Worm (Caenorhabditis elegans) whole organism, mixed stage, embryonic: ENCODE results near the gene col-78.

Experiments used
- M03D4.4 ChIP-seq: sonication (generic microtip); optimal IDR thresholded peaks from 2 replicates; lab custom pipeline; 2017; ENCODE audit warnings: mild to moderate bottlenecking, missing genetic modification characterization, missing compliant biosample characterization
- bed-3 ChIP-seq: fragments of 200-800 bp; sonication (Bioruptor generic); optimal IDR thresholded peaks from 3 replicates; lab custom pipeline; 2018; ENCODE audit warnings: mild to moderate bottlenecking, missing genetic modification characterization, moderate library complexity, missing compliant biosample characterization
- ceh-39 ChIP-seq: fragments of 150-350 bp; optimal IDR thresholded peaks from 2 replicates; lab custom pipeline; 2014; ENCODE audit warnings: missing biosample characterization, missing genetic modification characterization
- ceh-43 ChIP-seq: fragments of 200-800 bp; sonication (Bioruptor generic); optimal IDR thresholded peaks from 2 replicates; lab custom pipeline; 2018; ENCODE audit warnings: mild to moderate bottlenecking, missing genetic modification characterization, moderate library complexity, missing compliant biosample characterization
- ceh-83 ChIP-seq: fragments of 200-800 bp; sonication (Bioruptor generic); optimal IDR thresholded peaks from 2 replicates; lab custom pipeline; 2018; ENCODE audit warnings: mild to moderate bottlenecking, missing genetic modification characterization, missing compliant biosample characterization
- ces-1 ChIP-seq: fragments of 150-350 bp; optimal IDR thresholded peaks from 2 replicates; lab custom pipeline; 2014; ENCODE audit warnings: missing biosample characterization, missing genetic modification reagents, missing genetic modification characterization
- cnd-1 ChIP-seq: fragments of 200-800 bp; sonication (Bioruptor generic); optimal IDR thresholded peaks from 2 replicates; lab custom pipeline; 2018; ENCODE audit warnings: mild to moderate bottlenecking, missing genetic modification characterization, missing compliant biosample characterization
- drap-1 ChIP-seq: fragments of 200-800 bp; sonication (Bioruptor generic); optimal IDR thresholded peaks from 3 replicates; lab custom pipeline; 2018; ENCODE audit warnings: mild to moderate bottlenecking, missing genetic modification characterization, missing compliant biosample characterization
- elt-1 ChIP-seq: sonication (generic microtip); optimal IDR thresholded peaks from 2 replicates; lab custom pipeline; 2017; ENCODE audit warnings: missing genetic modification characterization, mild to moderate bottlenecking, missing compliant biosample characterization, antibody characterized with exemption, moderate library complexity, borderline replicate concordance; ENCODE audit not compliant: insufficient read depth
- elt-3 ChIP-seq: fragments of 150-350 bp; optimal IDR thresholded peaks from 2 replicates; lab custom pipeline; 2014; ENCODE audit warnings: missing biosample characterization, missing genetic modification characterization
- flh-1 ChIP-seq: fragments of 200-800 bp; sonication (Bioruptor generic); optimal IDR thresholded peaks from 2 replicates; lab custom pipeline; 2018; ENCODE audit warnings: mild to moderate bottlenecking, missing genetic modification characterization, moderate library complexity, missing compliant biosample characterization
- ham-2 ChIP-seq: fragments of 200-800 bp; sonication (Bioruptor generic); optimal IDR thresholded peaks from 2 replicates; lab custom pipeline; 2018; ENCODE audit warnings: mild to moderate bottlenecking, missing genetic modification characterization, missing compliant biosample characterization
- lin-13 ChIP-seq: fragments of 150-350 bp; optimal IDR thresholded peaks from 2 replicates; lab custom pipeline; 2014; ENCODE audit warnings: missing biosample characterization, missing genetic modification characterization
- lin-32 ChIP-seq: fragments of 200-800 bp; sonication (Bioruptor generic); optimal IDR thresholded peaks from 2 replicates; lab custom pipeline; 2018; ENCODE audit warnings: mild to moderate bottlenecking, missing genetic modification characterization, missing compliant biosample characterization
- lsy-2 ChIP-seq: fragments of 150-350 bp; optimal IDR thresholded peaks from 2 replicates; lab custom pipeline; 2014; ENCODE audit warnings: missing biosample characterization, missing genetic modification characterization
- mab-5 ChIP-seq: fragments of 150-350 bp; optimal IDR thresholded peaks from 2 replicates; lab custom pipeline; 2014; ENCODE audit warnings: missing biosample characterization, missing genetic modification characterization
- mep-1 ChIP-seq: fragments of 150-350 bp; optimal IDR thresholded peaks from 2 replicates; lab custom pipeline; 2017; ENCODE audit warnings: missing biosample characterization, missing genetic modification reagents, missing genetic modification characterization, inconsistent platforms
- mls-2 ChIP-seq: sonication (generic microtip); optimal IDR thresholded peaks from 2 replicates; lab custom pipeline; 2016; ENCODE audit warnings: mild to moderate bottlenecking, missing genetic modification characterization, moderate library complexity, missing compliant biosample characterization
- nhr-12 ChIP-seq: fragments of 150-350 bp; optimal IDR thresholded peaks from 2 replicates; lab custom pipeline; 2014; ENCODE audit warnings: missing biosample characterization, missing genetic modification characterization
- nhr-2 ChIP-seq: fragments of 150-350 bp; optimal IDR thresholded peaks from 2 replicates; lab custom pipeline; 2014; ENCODE audit warnings: missing biosample characterization, missing genetic modification characterization
- nhr-237 ChIP-seq: fragments of 150-350 bp; optimal IDR thresholded peaks from 2 replicates; lab custom pipeline; 2014; ENCODE audit warnings: missing biosample characterization, missing genetic modification characterization
- nhr-28 ChIP-seq: fragments of 150-350 bp; optimal IDR thresholded peaks from 2 replicates; lab custom pipeline; 2014; ENCODE audit warnings: missing biosample characterization, missing genetic modification characterization
- nhr-76 ChIP-seq: sonication (generic microtip); optimal IDR thresholded peaks from 2 replicates; lab custom pipeline; 2017; ENCODE audit warnings: missing biosample characterization, missing genetic modification characterization
- pha-4 ChIP-seq: fragments of 150-350 bp; optimal IDR thresholded peaks from 2 replicates; lab custom pipeline; 2018; ENCODE audit warnings: missing biosample characterization, missing genetic modification reagents, missing genetic modification characterization
- sem-2 ChIP-seq: fragments of 200-800 bp; sonication (Bioruptor generic); optimal IDR thresholded peaks from 2 replicates; lab custom pipeline; 2018; ENCODE audit warnings: mild to moderate bottlenecking, missing genetic modification characterization, missing compliant biosample characterization
- snpc-4 ChIP-seq: fragments of 150-350 bp; optimal IDR thresholded peaks from 2 replicates; lab custom pipeline; 2014; ENCODE audit warnings: missing biosample characterization, missing genetic modification characterization
- sptf-1 ChIP-seq: sonication (generic microtip); optimal IDR thresholded peaks from 2 replicates; lab custom pipeline; 2017; ENCODE audit warnings: mild to moderate bottlenecking, missing genetic modification characterization, moderate library complexity, missing compliant biosample characterization
- tbx-8 ChIP-seq: fragments of 200-800 bp; sonication (Bioruptor generic); optimal IDR thresholded peaks from 2 replicates; lab custom pipeline; 2018; ENCODE audit warnings: mild to moderate bottlenecking, missing genetic modification characterization, moderate library complexity, missing compliant biosample characterization
- unc-120 ChIP-seq: sonication (generic microtip); optimal IDR thresholded peaks from 2 replicates; lab custom pipeline; 2017; ENCODE audit warnings: missing genetic modification characterization, missing compliant biosample characterization; ENCODE audit not compliant: poor library complexity, severe bottlenecking
- unc-39 ChIP-seq: fragments of 150-350 bp; optimal IDR thresholded peaks from 2 replicates; lab custom pipeline; 2014; ENCODE audit warnings: missing biosample characterization, missing genetic modification characterization
- unc-62 ChIP-seq: fragments of 150-350 bp; optimal IDR thresholded peaks from 2 replicates; lab custom pipeline; 2014; ENCODE audit warnings: missing biosample characterization, missing genetic modification reagents, missing genetic modification characterization

The col-78 gene

DNA sequence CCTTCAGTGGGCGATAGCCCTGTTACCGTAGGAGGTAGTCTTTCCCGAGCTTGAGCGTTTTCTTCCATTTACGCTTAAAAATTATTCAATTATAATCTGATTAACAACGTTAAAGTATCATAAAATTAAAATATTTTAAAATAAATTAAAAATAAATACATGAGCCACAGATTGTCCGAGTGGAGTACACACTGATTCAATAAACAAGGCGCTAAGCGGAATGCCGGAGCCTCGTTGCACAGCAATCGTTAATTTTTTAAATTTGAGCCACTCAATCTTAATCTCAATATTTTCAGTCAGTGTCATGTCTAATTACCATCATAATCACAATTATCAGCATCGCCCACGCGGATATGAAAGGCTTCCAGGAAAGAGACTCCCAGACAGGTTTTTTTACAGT, 24.7 kb downstream of the col-78 start, which contains the start of the genes sec-5 and pir-1:
Gene sec-5, minus strand, starts transcription at position 73 of the 400 bp plus-strand sequence.
Gene pir-1, plus strand, starts transcription at position 221 of the 400 bp plus-strand sequence.
- TF ChIP-seq ces-1 (GFP tag; lab: Kevin White, UChicago) (peak; percentile 82), elt-3 (tag; lab: Kevin White, UChicago) (no peak), ceh-83 (GFP tag; lab: Kevin White, UChicago) (no peak), lin-13 (tag; lab: Kevin White, UChicago) (peak; percentile 25), sem-2 (GFP tag; lab: Kevin White, UChicago) (no peak), lsy-2 (tag; lab: Kevin White, UChicago) (peak; percentile 10), mep-1 (tag; lab: Kevin White, UChicago) (peak; percentile 42), ceh-43 (GFP tag; lab: Kevin White, UChicago) (peak; percentile 38)

ce11 chrII:9178811-9179210, 26.5 kb downstream of the col-78 start:
- TF ChIP-seq nhr-28 (no peak), mab-5 (no peak)

DNA sequence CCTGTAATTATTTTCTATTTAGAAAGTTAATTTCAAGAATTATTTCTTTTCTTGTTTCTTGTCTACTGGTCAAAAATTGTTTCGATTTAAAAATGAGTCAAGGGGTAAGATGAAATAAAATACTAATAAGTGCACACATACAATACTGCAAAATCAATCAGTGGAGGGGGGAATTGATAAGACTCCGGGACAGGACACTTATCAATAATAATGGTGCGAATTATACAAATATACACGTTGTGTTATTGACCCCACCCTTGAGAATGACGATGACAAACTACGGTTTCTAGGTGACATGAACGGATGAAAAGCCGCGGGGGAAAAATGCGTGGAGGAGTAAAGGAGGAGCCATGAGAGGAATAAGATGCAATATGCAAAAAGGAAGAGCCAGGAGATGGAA, 28.8 kb downstream of the col-78 start:
- TF ChIP-seq ceh-43 (GFP tag; lab: Kevin White, UChicago) (no peak), ceh-39 (tag; lab: Kevin White, UChicago) (no peak), mls-2 (tag; lab: Kevin White, UChicago) (no peak), ham-2 (no peak), nhr-28 (no peak), nhr-12 (tag; lab: Kevin White, UChicago) (no peak), nhr-2 (tag; lab: Kevin White, UChicago) (no peak), elt-3 (tag; lab: Kevin White, UChicago) (no peak), lsy-2 (tag; lab: Kevin White, UChicago) (no peak), bed-3 (GFP tag; lab: Kevin White, UChicago) (no peak), cnd-1 (no peak), mab-5 (no peak), nhr-76 (tag; lab: Kevin White, UChicago) (no peak), ceh-83 (GFP tag; lab: Kevin White, UChicago) (no peak), nhr-237 (tag; lab: Kevin White, UChicago) (no peak), sptf-1 (tag; lab: Kevin White, UChicago) (no peak), M03D4.4 (tag; lab: Kevin White, UChicago) (no peak), snpc-4 (no peak), mep-1 (tag; lab: Kevin White, UChicago) (no peak)

- TF ChIP-seq unc-39 (tag; lab: Kevin White, UChicago) (no peak), mep-1 (tag; lab: Kevin White, UChicago) (no peak), pha-4 (tag; lab: Kevin White, UChicago) (peak; percentile 53), sptf-1 (tag; lab: Kevin White, UChicago) (no peak), cnd-1 (no peak), drap-1 (GFP tag; lab: Kevin White, UChicago) (no peak)
Measured at ce11 chrII:9185915-9186314, 33.6 kb downstream of the col-78 start.

ce11 chrII:9188380-9188779, 36.0 kb downstream of the col-78 start, which contains the start of gene sym-2:
TSS of gene sym-2 (minus strand) at chrII:9188480.
- TF ChIP-seq mab-5 (no peak), unc-120 (no peak), ham-2 (no peak), flh-1 (GFP tag; lab: Kevin White, UChicago) (no peak), tbx-8 (GFP tag; lab: Kevin White, UChicago) (no peak), bed-3 (GFP tag; lab: Kevin White, UChicago) (no peak), elt-1 (no peak), nhr-12 (tag; lab: Kevin White, UChicago) (no peak), ceh-39 (tag; lab: Kevin White, UChicago) (no peak), ces-1 (GFP tag; lab: Kevin White, UChicago) (no peak), nhr-28 (no peak), nhr-76 (tag; lab: Kevin White, UChicago) (no peak), snpc-4 (no peak), ceh-43 (GFP tag; lab: Kevin White, UChicago) (no peak), unc-62 (GFP tag; lab: Kevin White, UChicago) (no peak), cnd-1 (no peak), nhr-237 (tag; lab: Kevin White, UChicago) (no peak), lin-32 (no peak), drap-1 (GFP tag; lab: Kevin White, UChicago) (no peak), nhr-2 (tag; lab: Kevin White, UChicago) (no peak)
